Fruit fly (Drosophila melanogaster): ENCODE data around the gene Kmn1.

DNA sequence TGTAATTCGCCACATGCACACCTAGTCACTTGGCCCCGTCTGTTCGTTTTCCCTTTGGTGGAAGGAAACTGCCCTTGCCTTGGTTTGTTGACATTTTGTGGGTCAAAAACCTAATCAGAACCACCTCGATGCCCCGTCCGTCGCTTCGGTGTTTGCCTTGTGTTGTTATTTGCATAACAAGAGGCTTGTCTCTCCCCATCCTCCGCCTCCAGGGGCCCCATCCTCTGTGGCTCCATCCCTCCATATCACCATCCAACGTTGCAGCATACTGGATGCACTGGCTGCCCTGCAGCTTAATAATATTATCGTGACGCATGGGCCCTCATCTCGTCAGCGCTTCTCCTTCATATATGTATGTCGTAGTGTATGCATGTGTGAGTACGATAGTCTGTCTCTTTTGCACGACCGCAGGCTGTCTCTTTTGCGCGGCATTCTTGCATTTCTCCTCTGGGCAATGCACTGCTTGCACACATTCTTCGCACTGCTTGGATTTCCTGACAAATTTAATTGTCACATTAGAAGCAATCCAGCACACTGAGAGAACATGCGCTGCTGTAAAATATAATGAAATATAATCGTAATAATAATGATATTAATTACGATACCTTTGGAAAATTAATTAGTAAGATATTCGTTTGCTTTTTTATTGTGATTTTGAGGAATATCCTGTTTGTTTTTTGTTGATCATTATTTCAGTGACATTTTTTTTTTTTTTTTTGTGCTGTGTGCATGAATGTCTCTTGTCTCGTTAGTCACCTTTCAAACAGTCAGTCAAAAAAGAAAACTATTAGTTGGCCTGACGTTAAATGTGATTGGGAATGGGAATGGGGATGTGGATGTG is 27.9 kb downstream of the Kmn1 start:
- TF ChIP-seq CG10348 (GFP tag; IDR thresholded peaks at IDR 0.05), result no peak
- TF ChIP-seq Pif1A (GFP tag; optimal IDR thresholded peaks at IDR 0.05), result no peak
- peak; percentile 97 for TF ChIP-seq EcR (GFP tag; optimal IDR thresholded peaks at IDR 0.05)
- peak; percentile 47 for TF ChIP-seq CG9948 (tag; optimal IDR thresholded peaks at IDR 0.05)
- peak; percentile 68 for TF ChIP-seq CG8301 (tag; optimal IDR thresholded peaks at IDR 0.05)
- peak; percentile 7 for TF ChIP-seq CG8159 (tag; optimal IDR thresholded peaks at IDR 0.05)
- no peak for TF ChIP-seq CG12605 (GFP tag; IDR thresholded peaks at IDR 0.05)

Data from whole organism, pupa.